Worm (Caenorhabditis elegans) whole organism, late embryonic: ENCODE results near the gene rilp-1.

Experiments used
- C08G9.2 ChIP-seq: sonication (generic microtip); optimal IDR thresholded peaks from 2 replicates; lab custom pipeline; 2016; ENCODE audit warnings: mild to moderate bottlenecking, missing genetic modification characterization, moderate library complexity, missing compliant biosample characterization
- K02D7.2 ChIP-seq: sonication (generic microtip); optimal IDR thresholded peaks from 2 replicates; lab custom pipeline; 2017; ENCODE audit warnings: mild to moderate bottlenecking, missing genetic modification characterization, missing compliant biosample characterization
- K09A11.1 ChIP-seq: sonication (generic microtip); optimal IDR thresholded peaks from 2 replicates; lab custom pipeline; 2017; ENCODE audit warnings: antibody characterized with exemption, mild to moderate bottlenecking, missing genetic modification characterization, missing compliant biosample characterization; ENCODE audit not compliant: insufficient read depth
- Y22D7AL.16 ChIP-seq: sonication (generic microtip); optimal IDR thresholded peaks from 2 replicates; lab custom pipeline; 2016; ENCODE audit warnings: missing genetic modification characterization, missing compliant biosample characterization
- ahr-1 ChIP-seq: sonication (generic microtip); optimal IDR thresholded peaks from 2 replicates; lab custom pipeline; 2016; ENCODE audit warnings: missing genetic modification characterization, missing compliant biosample characterization
- ceh-18 ChIP-seq: sonication (generic microtip); optimal IDR thresholded peaks from 2 replicates; lab custom pipeline; 2016; ENCODE audit warnings: missing genetic modification characterization, missing compliant biosample characterization
- ceh-19 ChIP-seq: fragments of 200-800 bp; sonication (Bioruptor generic); optimal IDR thresholded peaks from 2 replicates; lab custom pipeline; 2018; ENCODE audit warnings: mild to moderate bottlenecking, missing genetic modification characterization, missing compliant biosample characterization
- ceh-2 ChIP-seq: sonication (generic microtip); optimal IDR thresholded peaks from 2 replicates; lab custom pipeline; 2016; ENCODE audit warnings: missing genotype, missing genetic modification characterization, missing compliant biosample characterization
- ceh-24 ChIP-seq: sonication (generic microtip); optimal IDR thresholded peaks from 2 replicates; lab custom pipeline; 2016; ENCODE audit warnings: mild to moderate bottlenecking, missing genetic modification characterization, missing compliant biosample characterization
- ceh-31 ChIP-seq: sonication (generic microtip); optimal IDR thresholded peaks from 2 replicates; lab custom pipeline; 2016; ENCODE audit warnings: missing genetic modification characterization, missing compliant biosample characterization
- ceh-45 ChIP-seq: fragments of 200-800 bp; sonication (Bioruptor generic); IDR thresholded peaks from 2 replicates; pipeline ENCODE4 v1.3.6; 2022; ENCODE audit warnings: missing genetic modification reagents, missing genetic modification characterization, missing compliant biosample characterization
- ceh-9 ChIP-seq: sonication (generic microtip); optimal IDR thresholded peaks from 2 replicates; lab custom pipeline; 2016; ENCODE audit warnings: mild to moderate bottlenecking, missing genetic modification characterization, inconsistent platforms, missing compliant biosample characterization
- che-1 ChIP-seq: sonication (generic microtip); optimal IDR thresholded peaks from 2 replicates; lab custom pipeline; 2016; ENCODE audit warnings: mild to moderate bottlenecking, missing genetic modification characterization, missing compliant biosample characterization
- dmd-4 ChIP-seq: sonication (generic microtip); optimal IDR thresholded peaks from 2 replicates; lab custom pipeline; 2016; ENCODE audit warnings: borderline replicate concordance, missing genetic modification characterization, missing compliant biosample characterization
- elt-2 ChIP-seq: sonication (generic microtip); optimal IDR thresholded peaks from 2 replicates; lab custom pipeline; 2016; ENCODE audit warnings: missing genetic modification reagents, missing genetic modification characterization, missing compliant biosample characterization
- eyg-1 ChIP-seq: sonication (generic microtip); optimal IDR thresholded peaks from 2 replicates; lab custom pipeline; 2016; ENCODE audit warnings: missing genotype, missing genetic modification characterization, missing compliant biosample characterization
- fkh-10 ChIP-seq: fragments of 150-350 bp; optimal IDR thresholded peaks from 2 replicates; lab custom pipeline; 2014; ENCODE audit warnings: missing biosample characterization, missing genetic modification reagents, missing genetic modification characterization
- fkh-6 ChIP-seq: sonication (generic microtip); optimal IDR thresholded peaks from 2 replicates; lab custom pipeline; 2016; ENCODE audit warnings: missing genetic modification characterization, missing compliant biosample characterization
- gmeb-2 ChIP-seq: sonication (generic microtip); optimal IDR thresholded peaks from 2 replicates; lab custom pipeline; 2016; ENCODE audit warnings: missing genetic modification characterization, inconsistent platforms, missing compliant biosample characterization
- hlh-30 ChIP-seq: sonication (generic microtip); optimal IDR thresholded peaks from 2 replicates; lab custom pipeline; 2017; ENCODE audit warnings: antibody characterized with exemption, missing genetic modification characterization, missing compliant biosample characterization; ENCODE audit not compliant: insufficient read depth
- hlh-6 ChIP-seq: sonication (generic microtip); optimal IDR thresholded peaks from 2 replicates; lab custom pipeline; 2016; ENCODE audit warnings: missing genotype, missing genetic modification characterization, missing compliant biosample characterization
- hlh-8 ChIP-seq: sonication (generic microtip); optimal IDR thresholded peaks from 2 replicates; lab custom pipeline; 2016; ENCODE audit warnings: missing genotype, missing genetic modification characterization, missing compliant biosample characterization
- lin-11 ChIP-seq: fragments of 200-800 bp; sonication (Bioruptor generic); optimal IDR thresholded peaks from 2 replicates; lab custom pipeline; 2018; ENCODE audit warnings: mild to moderate bottlenecking, missing genetic modification characterization, missing compliant biosample characterization
- nhr-11 ChIP-seq: fragments of 150-350 bp; optimal IDR thresholded peaks from 2 replicates; lab custom pipeline; 2014; ENCODE audit warnings: missing biosample characterization, missing genetic modification characterization
- nhr-232 ChIP-seq: sonication (generic microtip); optimal IDR thresholded peaks from 2 replicates; lab custom pipeline; 2016; ENCODE audit warnings: missing genetic modification characterization, missing compliant biosample characterization
- npax-4 ChIP-seq: sonication (generic microtip); optimal IDR thresholded peaks from 2 replicates; lab custom pipeline; 2016; ENCODE audit warnings: missing genetic modification characterization, missing compliant biosample characterization
- odd-2 ChIP-seq: sonication (generic microtip); optimal IDR thresholded peaks from 2 replicates; lab custom pipeline; 2017; ENCODE audit warnings: antibody characterized with exemption, mild to moderate bottlenecking, missing genetic modification characterization, missing compliant biosample characterization
- pag-3 ChIP-seq: sonication (generic microtip); optimal IDR thresholded peaks from 2 replicates; lab custom pipeline; 2016; ENCODE audit warnings: missing compliant biosample characterization, missing genetic modification characterization, borderline replicate concordance
- pat-9 ChIP-seq: fragments of 200-800 bp; sonication (Bioruptor generic); optimal IDR thresholded peaks from 2 replicates; lab custom pipeline; 2018; ENCODE audit warnings: mild to moderate bottlenecking, missing genetic modification characterization, moderate library complexity, missing compliant biosample characterization
- pax-1 ChIP-seq: fragments of 150-350 bp; optimal IDR thresholded peaks from 2 replicates; lab custom pipeline; 2014; ENCODE audit warnings: missing biosample characterization, missing genetic modification characterization
- pha-2 ChIP-seq: sonication (generic microtip); optimal IDR thresholded peaks from 2 replicates; lab custom pipeline; 2017; ENCODE audit warnings: mild to moderate bottlenecking, missing genetic modification characterization, missing compliant biosample characterization
- pha-4 ChIP-seq: fragments of 150-350 bp; optimal IDR thresholded peaks from 2 replicates; lab custom pipeline; 2018; ENCODE audit warnings: missing biosample characterization, missing genetic modification reagents, missing genetic modification characterization
- pqm-1 ChIP-seq: sonication (generic microtip); optimal IDR thresholded peaks from 2 replicates; lab custom pipeline; 2016; ENCODE audit warnings: missing genetic modification characterization, missing compliant biosample characterization
- pros-1 ChIP-seq: fragments of 150-350 bp; optimal IDR thresholded peaks from 2 replicates; lab custom pipeline; 2014; ENCODE audit warnings: missing biosample characterization, missing genetic modification reagents, missing genetic modification characterization
- ref-2 ChIP-seq: sonication (generic microtip); optimal IDR thresholded peaks from 2 replicates; lab custom pipeline; 2016; ENCODE audit warnings: missing genetic modification characterization, missing compliant biosample characterization
- rnt-1 ChIP-seq: sonication (generic microtip); optimal IDR thresholded peaks from 2 replicates; lab custom pipeline; 2016; ENCODE audit warnings: missing genetic modification characterization, missing compliant biosample characterization
- tbx-2 ChIP-seq: sonication (generic microtip); optimal IDR thresholded peaks from 2 replicates; lab custom pipeline; 2016; ENCODE audit warnings: missing genetic modification characterization, missing compliant biosample characterization
- tbx-7 ChIP-seq: sonication (generic microtip); optimal IDR thresholded peaks from 2 replicates; lab custom pipeline; 2016; ENCODE audit warnings: missing genotype, missing genetic modification characterization, missing compliant biosample characterization
- ttx-3 ChIP-seq: sonication (generic microtip); optimal IDR thresholded peaks from 2 replicates; lab custom pipeline; 2016; ENCODE audit warnings: missing genetic modification reagents, missing genetic modification characterization, missing compliant biosample characterization
- unc-3 ChIP-seq, 2 experiments: fragments of 200-800 bp in 1 of 2; sonication (Bioruptor generic) in 1 of 2; sonication (generic microtip) in 1 of 2; conservative IDR thresholded peaks in 1 of 2; optimal IDR thresholded peaks in 1 of 2; 2 replicates each; pipeline versions ENCODE4 v1.3.6 to Lab custom; 2016 to 2022; ENCODE audit warnings: missing compliant biosample characterization in 2 of 2, missing genetic modification characterization in 2 of 2, missing genetic modification reagents in 1 of 2
- unc-86 ChIP-seq: sonication (generic microtip); optimal IDR thresholded peaks from 2 replicates; lab custom pipeline; 2016; ENCODE audit warnings: missing genetic modification characterization, missing compliant biosample characterization
- ztf-16 ChIP-seq: sonication (generic microtip); optimal IDR thresholded peaks from 2 replicates; lab custom pipeline; 2017; ENCODE audit warnings: missing genetic modification characterization, missing compliant biosample characterization

rilp-1 gene

ce11 chrIII:3623772-3624171, 12.2 kb upstream of the rilp-1 start (continued):
- TF ChIP-seq ttx-3 (tag; lab: Kevin White, UChicago) (no peak), che-1 (no peak), ref-2 (tag; lab: Kevin White, UChicago) (peak; percentile 34), tbx-7 (tag; lab: Kevin White, UChicago) (no peak), pag-3 (tag; lab: Kevin White, UChicago) (no peak), ceh-24 (tag; lab: Kevin White, UChicago) (no peak), unc-3 (GFP tag; conservative IDR thresholded peaks at IDR 0.05; lab: Robert Waterston, UW) (no peak), unc-3 (tag; optimal IDR thresholded peaks at IDR 0.05; lab: Kevin White, UChicago) (no peak), pha-4 (tag; lab: Kevin White, UChicago) (no peak), K02D7.2 (tag; lab: Kevin White, UChicago) (no peak), ceh-18 (no peak), pha-2 (tag; lab: Kevin White, UChicago) (no peak), C08G9.2 (tag; lab: Kevin White, UChicago) (peak; percentile 45), fkh-10 (GFP tag; lab: Kevin White, UChicago) (no peak), fkh-6 (no peak), pax-1 (tag; lab: Kevin White, UChicago) (no peak), hlh-30 (tag; lab: Kevin White, UChicago) (peak; percentile 80), hlh-8 (tag; lab: Kevin White, UChicago) (no peak), Y22D7AL.16 (no peak), ceh-2 (tag; lab: Kevin White, UChicago) (peak; percentile 25), K09A11.1 (tag; lab: Kevin White, UChicago) (no peak), nhr-11 (tag; lab: Kevin White, UChicago) (no peak), dmd-4 (tag; lab: Kevin White, UChicago) (no peak), ceh-45 (GFP tag; lab: Robert Waterston, UW) (no peak), pqm-1 (no peak), unc-86 (tag; lab: Kevin White, UChicago) (no peak), ahr-1 (tag; lab: Kevin White, UChicago) (no peak), lin-11 (tag; lab: Kevin White, UChicago) (no peak), rnt-1 (tag; lab: Kevin White, UChicago) (no peak)

DNA sequence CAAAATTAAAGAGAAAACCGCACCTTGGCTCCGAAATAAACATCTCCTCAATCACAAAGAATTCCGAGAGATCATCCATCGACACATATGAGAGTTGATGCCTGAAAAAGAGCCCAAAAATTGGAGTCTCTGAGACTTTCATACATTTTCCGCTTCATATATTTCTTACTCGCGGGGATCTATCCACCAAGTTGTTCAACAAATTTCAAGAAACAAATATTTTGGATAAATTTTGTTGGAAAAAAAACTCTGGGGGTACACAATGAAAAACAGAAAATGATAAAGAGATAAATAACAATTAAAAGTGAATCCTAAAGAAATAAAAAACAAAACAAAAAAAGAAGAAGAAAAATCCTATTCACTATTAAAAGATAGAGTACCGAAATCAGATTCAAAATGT, 8.9 kb upstream of the rilp-1 start, which contains the start of gene sel-8:
Gene sel-8 (minus strand): TSS at position 101 of the 400 bp plus-strand sequence.
- no peak for TF ChIP-seq eyg-1 (tag; lab: Kevin White, UChicago)
- TF ChIP-seq elt-2 (tag; lab: Kevin White, UChicago), result no peak
- no peak for TF ChIP-seq ceh-9 (tag; lab: Kevin White, UChicago)
- no peak for TF ChIP-seq ceh-19 (GFP tag; lab: Kevin White, UChicago)
- no peak for TF ChIP-seq odd-2 (tag; lab: Kevin White, UChicago)
- TF ChIP-seq pat-9 (tag; lab: Kevin White, UChicago), result no peak
- no peak for TF ChIP-seq hlh-6 (tag; lab: Kevin White, UChicago)
- no peak for TF ChIP-seq ceh-31
- TF ChIP-seq ref-2 (tag; lab: Kevin White, UChicago), result no peak
- TF ChIP-seq K02D7.2 (tag; lab: Kevin White, UChicago), result no peak
- TF ChIP-seq gmeb-2 (tag; lab: Kevin White, UChicago), result no peak
- TF ChIP-seq ahr-1 (tag; lab: Kevin White, UChicago), result no peak
- TF ChIP-seq pros-1 (tag; lab: Kevin White, UChicago), result no peak
- TF ChIP-seq fkh-6, result no peak
- TF ChIP-seq npax-4 (tag; lab: Kevin White, UChicago), result no peak
- no peak for TF ChIP-seq ztf-16
- TF ChIP-seq nhr-232, result no peak
- no peak for TF ChIP-seq pha-4 (tag; lab: Kevin White, UChicago)
- no peak for TF ChIP-seq tbx-2 (tag; lab: Kevin White, UChicago)
- no peak for TF ChIP-seq K09A11.1 (tag; lab: Kevin White, UChicago)
